Fruit fly (Drosophila melanogaster): ENCODE data around the gene Cpr64Ad.

Cpr64Ad gene

DNA sequence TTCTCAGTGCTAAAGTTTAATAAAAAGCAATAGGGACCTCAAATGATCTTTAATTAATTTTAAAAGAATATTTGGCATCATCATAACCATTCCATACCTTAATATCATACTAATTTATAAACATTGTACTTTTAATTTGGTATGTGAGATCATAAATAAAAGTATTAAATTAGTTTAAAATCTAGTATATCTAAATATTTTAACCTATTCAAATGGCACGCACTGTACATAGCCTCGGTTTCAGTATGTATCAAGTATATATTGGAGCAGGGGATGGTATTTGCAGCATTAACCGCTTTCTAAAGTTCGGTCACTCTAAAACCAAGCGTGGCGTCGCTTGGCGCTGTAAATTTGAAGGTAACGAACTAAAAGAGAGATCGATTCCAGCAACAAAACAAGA, 27.2 kb downstream of the Cpr64Ad start, which contains the start of gene pav:
pav (plus strand) TSS at position 307 of the 400 bp plus-strand sequence.
- TF ChIP-seq EcR (GFP tag; optimal IDR thresholded peaks at IDR 0.05) (no peak), Ets98B (GFP tag; IDR thresholded peaks at IDR 0.05) (peak; percentile 37; the same call in 1 of the 2 replicates), D1 (tag; optimal IDR thresholded peaks at IDR 0.05) (no peak), CG32121 (GFP tag; IDR thresholded peaks at IDR 0.05) (peak; percentile 55; the same call in 1 of the 2 replicates), CG13204 (GFP tag; optimal IDR thresholded peaks at IDR 0.05) (no peak), gl (tag; optimal IDR thresholded peaks at IDR 0.05) (no peak), CG8159 (tag; optimal IDR thresholded peaks at IDR 0.05) (no peak), CG4496 (GFP tag; IDR thresholded peaks at IDR 0.05) (peak; percentile 55; the same call in 1 of the 3 replicates), CG15710 (tag; optimal IDR thresholded peaks at IDR 0.05) (peak; percentile 41), CG12605 (GFP tag; IDR thresholded peaks at IDR 0.05) (peak; percentile 41), CG17806 (tag; optimal IDR thresholded peaks at IDR 0.05) (peak; percentile 18)

DNA sequence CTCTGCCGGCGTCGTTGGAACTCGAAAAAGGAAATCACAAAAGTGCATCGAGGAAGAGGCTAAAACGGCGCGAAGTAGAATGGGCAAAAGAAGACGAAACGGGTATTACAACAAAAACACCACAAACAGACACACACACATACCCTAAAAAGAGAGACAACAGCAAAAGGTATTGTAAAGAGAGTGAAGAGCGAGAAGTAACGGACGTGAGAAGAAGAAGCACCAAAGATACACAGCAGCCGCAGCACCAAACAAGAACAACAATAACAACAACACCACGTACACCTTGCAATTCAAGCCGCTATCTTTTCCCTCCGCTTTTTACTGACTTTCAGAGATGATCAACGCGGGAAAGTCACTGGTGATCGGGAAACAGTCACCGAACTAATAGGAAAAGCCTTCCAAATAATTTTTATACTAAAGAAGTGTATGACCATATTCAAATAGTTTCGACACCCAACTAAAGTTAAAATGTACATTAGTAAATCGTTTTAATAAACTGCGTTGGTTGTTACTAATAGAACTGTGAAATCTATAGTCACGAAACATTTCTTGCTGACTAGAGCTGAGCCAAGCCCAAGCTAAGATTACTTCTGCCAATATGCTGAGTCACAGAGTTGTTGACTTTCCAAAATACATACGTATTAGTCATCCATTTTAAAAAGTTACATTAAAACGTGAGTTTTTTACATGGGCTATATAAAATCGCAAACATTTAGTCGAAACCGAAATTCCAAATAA, 37.1 kb downstream of the Cpr64Ad start:
- TF ChIP-seq CG4496 (GFP tag; IDR thresholded peaks at IDR 0.05), result 0 out of 3 replicates have a peak, but pooled peaks have one; percentile 28
- no peak for TF ChIP-seq rn (GFP tag; IDR thresholded peaks at IDR 0.05)
- TF ChIP-seq EcR (GFP tag; optimal IDR thresholded peaks at IDR 0.05), result peak; percentile 69
- TF ChIP-seq CG8159 (tag; optimal IDR thresholded peaks at IDR 0.05), result no peak
- TF ChIP-seq CG9948 (tag; optimal IDR thresholded peaks at IDR 0.05), result no peak
- TF ChIP-seq CG13204 (GFP tag; optimal IDR thresholded peaks at IDR 0.05), result no peak
- no peak for TF ChIP-seq Pif1A (GFP tag; optimal IDR thresholded peaks at IDR 0.05)
- TF ChIP-seq gl (tag; optimal IDR thresholded peaks at IDR 0.05), result peak; percentile 70

DNA sequence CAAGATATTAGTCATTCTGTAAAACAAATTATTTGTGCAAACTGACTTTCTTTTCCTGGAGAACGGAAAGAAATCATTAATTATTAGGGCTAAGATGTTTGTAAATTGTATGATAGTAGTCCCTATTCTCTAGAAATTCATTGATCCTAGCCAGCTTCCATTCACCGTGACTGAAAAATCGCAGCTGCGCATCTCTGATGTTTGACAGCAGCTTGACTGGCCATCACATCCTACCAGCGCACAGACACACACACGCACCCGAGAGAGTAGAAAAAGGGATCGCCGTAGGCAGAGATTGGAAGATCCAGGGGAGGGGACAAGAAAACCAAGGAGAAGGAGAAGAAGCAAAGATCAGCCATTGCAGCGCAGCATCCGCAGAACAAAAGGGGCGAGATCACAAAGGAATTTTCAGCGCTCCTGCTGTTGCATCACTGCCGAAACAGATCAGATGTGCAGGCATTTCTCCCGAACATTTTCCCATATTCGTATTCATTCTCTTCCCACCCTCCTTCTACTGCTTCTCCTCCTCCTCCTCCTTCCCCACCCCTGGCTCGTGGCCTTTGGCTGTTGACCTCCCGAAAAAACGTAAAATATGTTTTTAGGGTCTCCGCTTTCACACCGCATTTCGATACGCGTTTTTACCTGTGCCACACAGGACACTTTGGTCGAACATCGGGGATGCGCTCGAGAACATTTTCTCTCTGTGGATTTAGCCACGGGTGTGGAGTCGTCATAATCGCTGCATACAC, 37.9 kb downstream of the Cpr64Ad start:
- no peak for TF ChIP-seq CG8301 (tag; optimal IDR thresholded peaks at IDR 0.05)
- no peak for TF ChIP-seq Pif1A (GFP tag; optimal IDR thresholded peaks at IDR 0.05)
- TF ChIP-seq CG9948 (tag; optimal IDR thresholded peaks at IDR 0.05), result peak; percentile 27
- no peak for TF ChIP-seq CG8159 (tag; optimal IDR thresholded peaks at IDR 0.05)
- no peak for TF ChIP-seq Snoo (tag; optimal IDR thresholded peaks at IDR 0.05)
- TF ChIP-seq CG10348 (GFP tag; IDR thresholded peaks at IDR 0.05), result no peak
- TF ChIP-seq gl (tag; optimal IDR thresholded peaks at IDR 0.05), result no peak
- no peak for TF ChIP-seq CG15710 (tag; optimal IDR thresholded peaks at IDR 0.05)
- TF ChIP-seq CG4496 (GFP tag; IDR thresholded peaks at IDR 0.05), result peak; percentile 40; the same call in 1 of the 3 replicates
- TF ChIP-seq rn (GFP tag; IDR thresholded peaks at IDR 0.05), result no peak
- TF ChIP-seq CG32121 (GFP tag; IDR thresholded peaks at IDR 0.05), result no peak
- peak; percentile 70 for TF ChIP-seq EcR (GFP tag; optimal IDR thresholded peaks at IDR 0.05)
- TF ChIP-seq CG34367 (tag; optimal IDR thresholded peaks at IDR 0.05), result peak; percentile 8
- peak; percentile 29; the same call in 1 of the 3 replicates for TF ChIP-seq fd96Ca (GFP tag; IDR thresholded peaks at IDR 0.05)
- TF ChIP-seq Ets98B (GFP tag; IDR thresholded peaks at IDR 0.05), result no peak
- TF ChIP-seq D1 (tag; optimal IDR thresholded peaks at IDR 0.05), result no peak
- no peak for TF ChIP-seq CG12605 (GFP tag; IDR thresholded peaks at IDR 0.05)
- no peak for TF ChIP-seq CG13204 (GFP tag; optimal IDR thresholded peaks at IDR 0.05)
- TF ChIP-seq CG17806 (tag; optimal IDR thresholded peaks at IDR 0.05), result peak; percentile 30
- TF ChIP-seq Pif1B (GFP tag; optimal IDR thresholded peaks at IDR 0.05), result no peak
- no peak for TF ChIP-seq CG14655 (GFP tag; optimal IDR thresholded peaks at IDR 0.05)

DNA sequence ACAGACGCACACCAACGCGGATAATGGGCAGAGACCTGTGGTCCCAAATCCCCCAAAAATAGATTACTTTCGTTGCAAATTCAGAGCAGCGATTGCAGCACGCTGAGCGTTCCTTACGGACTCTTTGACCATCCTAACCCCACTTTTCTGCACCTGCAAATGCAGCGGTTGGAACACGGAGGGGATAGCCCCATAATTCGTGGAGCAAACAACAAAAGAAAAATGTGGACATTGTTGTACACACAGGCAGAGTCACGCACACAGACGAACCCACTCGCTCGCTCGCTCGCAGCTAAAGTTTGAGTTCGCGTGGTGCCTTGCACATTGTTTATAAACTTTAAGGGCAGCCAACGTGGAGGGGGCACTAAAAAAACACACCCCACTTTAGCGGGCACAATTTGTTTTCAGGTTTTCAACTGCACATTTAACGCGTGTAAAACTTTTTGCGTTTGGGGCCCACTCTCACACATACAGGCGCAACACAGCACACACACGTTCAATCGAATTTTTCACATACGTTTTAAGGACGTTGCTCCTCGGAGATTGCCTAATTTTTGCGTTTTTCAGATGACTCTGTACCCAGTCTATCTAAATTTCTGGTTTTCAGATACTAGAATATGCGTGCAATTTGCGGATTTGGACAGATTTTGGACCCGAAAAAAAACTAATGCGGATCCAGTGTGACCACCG, 38.6 kb downstream of the Cpr64Ad start:
- TF ChIP-seq CG12605 (GFP tag; IDR thresholded peaks at IDR 0.05) (no peak), Ets98B (GFP tag; IDR thresholded peaks at IDR 0.05) (peak; percentile 6; the same call in 1 of the 2 replicates), fd96Ca (GFP tag; IDR thresholded peaks at IDR 0.05) (0 out of 3 replicates have a peak, but pooled peaks have one; percentile 10)

DNA sequence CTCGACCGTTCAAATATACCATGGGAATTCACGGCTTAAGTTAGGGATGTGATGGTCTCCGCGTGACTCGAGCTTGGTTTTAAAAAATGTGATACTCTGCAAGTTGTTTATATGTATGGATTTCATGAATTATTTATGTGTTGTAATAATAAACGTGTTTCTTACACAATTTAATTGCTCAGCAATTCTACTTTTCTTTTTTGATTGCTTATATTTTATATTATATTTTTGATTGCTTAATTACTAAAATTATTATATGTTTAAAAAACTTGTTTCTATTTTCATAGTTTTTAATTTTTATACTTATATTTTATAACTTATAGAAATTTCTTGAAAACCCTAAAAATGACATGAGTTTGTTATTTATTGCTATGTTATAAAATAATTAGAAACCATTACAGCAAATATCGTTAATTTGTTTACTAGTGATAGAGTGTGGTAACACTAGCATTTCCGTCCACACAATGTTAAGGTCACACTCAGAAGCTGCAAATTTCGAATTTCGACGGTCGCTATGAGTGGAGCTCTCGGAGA, 39.2 kb downstream of the Cpr64Ad start, which contains the start of the genes ago and CG1265:
ago (minus strand) TSS at position 6 of the 534 bp plus-strand sequence.
CG1265 (plus strand) TSS at position 476 of the 534 bp plus-strand sequence.
- TF ChIP-seq Pif1A (GFP tag; optimal IDR thresholded peaks at IDR 0.05) (no peak), Snoo (tag; optimal IDR thresholded peaks at IDR 0.05) (peak; percentile 37), CG4496 (GFP tag; IDR thresholded peaks at IDR 0.05) (peak; percentile 20; the same call in 2 of the 3 replicates), CG12605 (GFP tag; IDR thresholded peaks at IDR 0.05) (no peak), CG8301 (tag; optimal IDR thresholded peaks at IDR 0.05) (no peak), Ets98B (GFP tag; IDR thresholded peaks at IDR 0.05) (0 out of 2 replicates have a peak, but pooled peaks have one; percentile 1), CG8159 (tag; optimal IDR thresholded peaks at IDR 0.05) (peak; percentile 39), fd96Ca (GFP tag; IDR thresholded peaks at IDR 0.05) (no peak), D1 (tag; optimal IDR thresholded peaks at IDR 0.05) (no peak), CG10348 (GFP tag; IDR thresholded peaks at IDR 0.05) (no peak), CG17806 (tag; optimal IDR thresholded peaks at IDR 0.05) (peak; percentile 20), CG9948 (tag; optimal IDR thresholded peaks at IDR 0.05) (peak; percentile 6), Pif1B (GFP tag; optimal IDR thresholded peaks at IDR 0.05) (no peak), CG13204 (GFP tag; optimal IDR thresholded peaks at IDR 0.05) (no peak), CG14655 (GFP tag; optimal IDR thresholded peaks at IDR 0.05) (no peak), CG32121 (GFP tag; IDR thresholded peaks at IDR 0.05) (no peak), CG15710 (tag; optimal IDR thresholded peaks at IDR 0.05) (peak; percentile 44)

All from whole organism, pupa.